Fruit fly (Drosophila melanogaster) whole organism, embryonic: ENCODE data around the gene CHOp24.

Experiments used
- Bgb ChIP-seq: fragments of 200-800 bp; sonication (Bioruptor generic); IDR thresholded peaks from 2 replicates; pipeline ENCODE4 v1.3.6; 2022; ENCODE audit warnings: missing biosample characterization, missing genetic modification characterization; ENCODE audit not compliant: partially characterized antibody
- CG11456 ChIP-seq: fragments of 200-800 bp; sonication (Bioruptor generic); IDR thresholded peaks from 3 replicates; pipeline ENCODE4 v1.3.6; 2022; ENCODE audit warnings: missing biosample characterization, missing genetic modification characterization
- CG11695 ChIP-seq: fragments of 200-800 bp; sonication (Bioruptor generic); IDR thresholded peaks from 3 replicates; pipeline ENCODE4 v1.3.6; 2022; ENCODE audit warnings: missing biosample characterization, missing genetic modification characterization
- CG14860 ChIP-seq: fragments of 200-800 bp; sonication (Bioruptor generic); IDR thresholded peaks from 3 replicates; pipeline ENCODE4 v1.3.6; 2022; ENCODE audit warnings: missing biosample characterization, missing genetic modification characterization; ENCODE audit not compliant: partially characterized antibody
- CG1602 ChIP-seq: fragments of 200-800 bp; sonication (Bioruptor generic); optimal IDR thresholded peaks from 3 replicates; lab custom pipeline; 2016; ENCODE audit warnings: missing biosample characterization, missing genetic modification characterization
- CG16779 ChIP-seq: fragments of 200-800 bp; sonication (Bioruptor generic); IDR thresholded peaks from 2 replicates; pipeline ENCODE4 v1.3.6; 2022; ENCODE audit warnings: missing biosample characterization, missing genetic modification characterization
- CG16813 ChIP-seq: fragments of 200-800 bp; sonication (Bioruptor generic); IDR thresholded peaks from 3 replicates; pipeline ENCODE4 v1.3.6; 2022; ENCODE audit warnings: missing biosample characterization, missing genetic modification characterization; ENCODE audit not compliant: partially characterized antibody
- CG17912 ChIP-seq: fragments of 200-800 bp; sonication (Bioruptor generic); optimal IDR thresholded peaks from 2 replicates; lab custom pipeline; 2018; ENCODE audit warnings: missing biosample characterization, mild to moderate bottlenecking, missing genetic modification characterization
- CG33213 ChIP-seq: fragments of 200-800 bp; sonication (Bioruptor generic); optimal IDR thresholded peaks from 3 replicates; lab custom pipeline; 2016; ENCODE audit warnings: missing biosample characterization, missing genetic modification characterization
- CG43689 ChIP-seq: fragments of 200-800 bp; sonication (Bioruptor generic); IDR thresholded peaks from 2 replicates; pipeline ENCODE4 v1.3.6; 2022; ENCODE audit warnings: missing biosample characterization, missing genetic modification characterization
- CG8359 ChIP-seq: fragments of 200-800 bp; sonication (Bioruptor generic); optimal IDR thresholded peaks from 2 replicates; lab custom pipeline; 2017; ENCODE audit warnings: missing biosample characterization, mild to moderate bottlenecking, missing genetic modification characterization, borderline replicate concordance
- CG8478 ChIP-seq: fragments of >200 bp; optimal IDR thresholded peaks from 2 replicates; lab custom pipeline; 2018
- CG8944 ChIP-seq: fragments of 200-800 bp; sonication (Bioruptor generic); optimal IDR thresholded peaks from 3 replicates; lab custom pipeline; 2016; ENCODE audit warnings: missing biosample characterization, missing genetic modification characterization
- CG9817 ChIP-seq: fragments of 200-800 bp; sonication (Bioruptor generic); optimal IDR thresholded peaks from 2 replicates; lab custom pipeline; 2018; ENCODE audit warnings: missing biosample characterization, mild to moderate bottlenecking, missing genetic modification characterization, moderate library complexity
- CoRest ChIP-seq: fragments of 200-800 bp; sonication (Bioruptor generic); optimal IDR thresholded peaks from 3 replicates; lab custom pipeline; 2018; ENCODE audit warnings: missing biosample characterization, mild to moderate bottlenecking, missing genetic modification characterization, moderate library complexity
- D ChIP-seq, 2 experiments: fragments of 200-800 bp in 1 of 2; fragments of >200 bp in 1 of 2; sonication (Bioruptor generic) in 1 of 2; optimal IDR thresholded peaks; 2 replicates in 1 of 2; 3 replicates in 1 of 2; lab custom pipeline; 2017; ENCODE audit warnings: mild to moderate bottlenecking in 1 of 2, missing biosample characterization in 1 of 2, missing genetic modification characterization in 1 of 2, missing genetic modification reagents in 1 of 2
- Drgx ChIP-seq: fragments of 200-800 bp; sonication (Bioruptor generic); IDR thresholded peaks from 2 replicates; pipeline ENCODE4 v1.3.6; 2022; ENCODE audit warnings: missing biosample characterization, missing genetic modification characterization
- Fer1 ChIP-seq: fragments of 200-800 bp; sonication (Bioruptor generic); optimal IDR thresholded peaks from 2 replicates; lab custom pipeline; 2017; ENCODE audit warnings: missing biosample characterization, mild to moderate bottlenecking, missing genetic modification characterization
- Fer2 ChIP-seq: fragments of 200-800 bp; sonication (Bioruptor generic); optimal IDR thresholded peaks from 2 replicates; lab custom pipeline; 2018; ENCODE audit warnings: missing biosample characterization, mild to moderate bottlenecking, missing genetic modification characterization, moderate library complexity
- GATAe ChIP-seq: fragments of 200-800 bp; sonication (Bioruptor generic); conservative IDR thresholded peaks from 2 replicates; pipeline ENCODE4 v1.3.6; 2022; ENCODE audit warnings: missing biosample characterization, missing genetic modification characterization
- Hr78 ChIP-seq, 2 experiments: fragments of 200-800 bp in 1 of 2; fragments of >200 bp in 1 of 2; sonication (Bioruptor generic) in 1 of 2; optimal IDR thresholded peaks; 2 replicates each; lab custom pipeline; 2017 to 2019; ENCODE audit warnings: missing biosample characterization in 2 of 2, missing genetic modification characterization in 2 of 2, mild to moderate bottlenecking in 1 of 2, moderate library complexity in 1 of 2
- Lhr ChIP-seq: fragments of 200-800 bp; sonication (Bioruptor generic); optimal IDR thresholded peaks from 3 replicates; lab custom pipeline; 2017; ENCODE audit warnings: mild to moderate bottlenecking, missing biosample characterization, missing genetic modification reagents, missing genetic modification characterization
- Lpt ChIP-seq: fragments of >200 bp; optimal IDR thresholded peaks from 2 replicates; lab custom pipeline; 2018; ENCODE audit warnings: missing biosample characterization, missing genetic modification characterization
- NK7.1 ChIP-seq: fragments of 200-800 bp; sonication (Bioruptor generic); optimal IDR thresholded peaks from 3 replicates; lab custom pipeline; 2016; ENCODE audit warnings: missing biosample characterization, missing genetic modification characterization
- Poxn ChIP-seq: fragments of 200-800 bp; sonication (Bioruptor generic); IDR thresholded peaks from 2 replicates; pipeline ENCODE4 v1.3.6; 2022; ENCODE audit warnings: missing biosample characterization, missing genetic modification characterization
- Ravus ChIP-seq: fragments of 200-800 bp; sonication (Bioruptor generic); IDR thresholded peaks from 2 replicates; pipeline ENCODE4 v1.3.6; 2022; ENCODE audit warnings: missing biosample characterization, missing genetic modification characterization
- Spps ChIP-seq: fragments of 200-800 bp; sonication (Bioruptor generic); optimal IDR thresholded peaks from 2 replicates; lab custom pipeline; 2018; ENCODE audit warnings: missing biosample characterization, mild to moderate bottlenecking, missing genetic modification characterization
- Tbp ChIP-seq: fragments of >200 bp; optimal IDR thresholded peaks from 2 replicates; lab custom pipeline; 2018; ENCODE audit warnings: missing biosample characterization, missing genetic modification characterization
- ara ChIP-seq: fragments of 200-800 bp; sonication (Bioruptor generic); IDR thresholded peaks from 2 replicates; pipeline ENCODE4 v1.3.6; 2022; ENCODE audit warnings: missing biosample characterization, missing genetic modification characterization
- ash1 ChIP-seq: fragments of 200-800 bp; sonication (Bioruptor generic); optimal IDR thresholded peaks from 2 replicates; lab custom pipeline; 2018; ENCODE audit warnings: missing biosample characterization, mild to moderate bottlenecking, missing genetic modification characterization
- az2 ChIP-seq: fragments of 200-800 bp; sonication (Bioruptor generic); optimal IDR thresholded peaks from 3 replicates; lab custom pipeline; 2016; ENCODE audit warnings: missing biosample characterization, missing genetic modification characterization
- btn ChIP-seq: fragments of 200-800 bp; sonication (Bioruptor generic); optimal IDR thresholded peaks from 2 replicates; lab custom pipeline; 2016; ENCODE audit warnings: missing biosample characterization, missing genetic modification characterization
- cad ChIP-seq: fragments of >200 bp; optimal IDR thresholded peaks from 2 replicates; lab custom pipeline; 2017; ENCODE audit warnings: missing biosample characterization, missing genetic modification characterization
- cato ChIP-seq: fragments of 200-800 bp; sonication (Bioruptor generic); optimal IDR thresholded peaks from 2 replicates; lab custom pipeline; 2016; ENCODE audit warnings: missing biosample characterization, missing genetic modification characterization, borderline replicate concordance
- cg ChIP-seq: fragments of 200-800 bp; sonication (Bioruptor generic); optimal IDR thresholded peaks from 3 replicates; lab custom pipeline; 2019; ENCODE audit warnings: missing biosample characterization, mild to moderate bottlenecking, missing genetic modification characterization, moderate library complexity
- dmrt11E ChIP-seq: fragments of 200-800 bp; sonication (Bioruptor generic); optimal IDR thresholded peaks from 3 replicates; lab custom pipeline; 2018; ENCODE audit warnings: missing biosample characterization, mild to moderate bottlenecking, missing genetic modification characterization, moderate library complexity
- fd96Cb ChIP-seq: fragments of 200-800 bp; sonication (Bioruptor generic); optimal IDR thresholded peaks from 2 replicates; lab custom pipeline; 2018; ENCODE audit warnings: missing biosample characterization, mild to moderate bottlenecking, missing genetic modification characterization, moderate library complexity
- ftz-f1 ChIP-seq: fragments of 200-800 bp; sonication (Bioruptor generic); optimal IDR thresholded peaks from 2 replicates; lab custom pipeline; 2016; ENCODE audit warnings: missing biosample characterization, missing genetic modification characterization
- gro ChIP-seq: fragments of 200-800 bp; sonication (Bioruptor generic); optimal IDR thresholded peaks from 2 replicates; lab custom pipeline; 2016; ENCODE audit warnings: missing biosample characterization, missing genetic modification characterization
- ham ChIP-seq: fragments of 200-800 bp; sonication (Bioruptor generic); IDR thresholded peaks from 2 replicates; pipeline ENCODE4 v1.3.6; 2022; ENCODE audit warnings: missing biosample characterization, missing genetic modification characterization
- insv ChIP-seq, 2 experiments: fragments of 200-800 bp; sonication (Bioruptor generic); optimal IDR thresholded peaks; 3 replicates each; lab custom pipeline; 2016 to 2018; ENCODE audit warnings: missing biosample characterization in 2 of 2, missing genetic modification characterization in 2 of 2
- luna ChIP-seq: fragments of 200-800 bp; sonication (Bioruptor generic); optimal IDR thresholded peaks from 2 replicates; lab custom pipeline; 2016; ENCODE audit warnings: missing biosample characterization, missing genetic modification characterization
- maf-S ChIP-seq: fragments of 200-800 bp; sonication (Bioruptor generic); optimal IDR thresholded peaks from 2 replicates; lab custom pipeline; 2016; ENCODE audit warnings: missing biosample characterization, missing genetic modification characterization
- nom ChIP-seq: fragments of 200-800 bp; sonication (Bioruptor generic); optimal IDR thresholded peaks from 2 replicates; lab custom pipeline; 2017; ENCODE audit warnings: missing biosample characterization, missing genetic modification characterization, mild to moderate bottlenecking, moderate library complexity, missing genetic modification reagents
- onecut ChIP-seq: fragments of 200-800 bp; sonication (Bioruptor generic); IDR thresholded peaks from 2 replicates; pipeline ENCODE4 v1.3.6; 2022; ENCODE audit warnings: missing biosample characterization, missing genetic modification characterization
- pros ChIP-seq: fragments of 200-800 bp; sonication (Bioruptor generic); optimal IDR thresholded peaks from 3 replicates; lab custom pipeline; 2019; ENCODE audit warnings: missing biosample characterization, mild to moderate bottlenecking, missing genetic modification characterization, moderate library complexity
- ro ChIP-seq: fragments of 200-800 bp; sonication (Bioruptor generic); IDR thresholded peaks from 2 replicates; pipeline ENCODE4 v1.3.6; 2022; ENCODE audit warnings: missing biosample characterization, missing genetic modification characterization
- sr ChIP-seq: fragments of 200-800 bp; sonication (Bioruptor generic); IDR thresholded peaks from 3 replicates; pipeline ENCODE4 v1.3.6; 2022; ENCODE audit warnings: missing biosample characterization, missing genetic modification characterization
- sug ChIP-seq: fragments of 200-800 bp; optimal IDR thresholded peaks from 2 replicates; lab custom pipeline; 2019; ENCODE audit warnings: missing biosample characterization, mild to moderate bottlenecking, missing genetic modification characterization, moderate library complexity
- trem ChIP-seq: fragments of 200-800 bp; optimal IDR thresholded peaks from 3 replicates; lab custom pipeline; 2019; ENCODE audit warnings: missing biosample characterization, mild to moderate bottlenecking, missing genetic modification characterization, moderate library complexity
- zen2 ChIP-seq: fragments of 200-800 bp; sonication (Bioruptor generic); IDR thresholded peaks from 3 replicates; pipeline ENCODE4 v1.3.6; 2022; ENCODE audit warnings: missing biosample characterization, missing genetic modification characterization; ENCODE audit not compliant: partially characterized antibody

The CHOp24 gene

DNA sequence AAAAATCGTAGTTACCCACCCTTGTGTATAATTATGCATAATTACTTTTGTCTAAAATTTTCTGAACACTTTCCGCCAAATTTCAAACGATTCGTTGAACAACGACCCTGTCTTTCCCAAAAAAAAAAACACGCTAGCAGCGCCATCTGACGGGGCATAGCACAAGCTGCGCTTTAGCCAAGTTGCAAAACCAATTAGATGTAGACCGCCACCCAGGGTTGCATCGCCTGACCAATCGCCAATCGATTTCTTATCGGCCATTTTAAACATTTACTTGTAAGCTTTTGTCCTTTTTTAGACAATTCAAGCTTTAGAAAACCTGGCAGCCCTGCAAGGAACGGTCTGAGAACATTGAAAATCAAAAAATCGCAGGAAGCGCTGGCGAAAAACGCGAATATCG, 10.8 kb upstream of the CHOp24 start, which contains the start of gene CG3556 (continued):
- TF ChIP-seq CG1602 (GFP tag; lab: Kevin White, UChicago) (peak; percentile 27), Hr78 (GFP tag; optimal IDR thresholded peaks at IDR 0.05; lab: Kevin White, UChicago) (no peak), NK7.1 (GFP tag; lab: Kevin White, UChicago) (no peak), Tbp (no peak), cad (GFP tag; lab: Kevin White, UChicago) (no peak), CG8478 (lab: Kevin White, UChicago) (no peak), gro (GFP tag; lab: Kevin White, UChicago) (peak; percentile 11), GATAe (no peak), CG33213 (GFP tag; lab: Kevin White, UChicago) (peak; percentile 93), CG9817 (tag; lab: Kevin White, UChicago) (peak; percentile 19), Fer2 (tag; lab: Kevin White, UChicago) (no peak), sr (GFP tag; lab: Robert Waterston, UW) (peak; percentile 30; the same call in 1 of the 3 replicates), Poxn (GFP tag; lab: Robert Waterston, UW) (no peak), D (optimal IDR thresholded peaks at IDR 0.05; lab: Kevin White, UChicago) (no peak), D (GFP tag; optimal IDR thresholded peaks at IDR 0.05; lab: Kevin White, UChicago) (no peak), ash1 (GFP tag; lab: Kevin White, UChicago) (no peak), CG11695 (GFP tag; lab: Robert Waterston, UW) (no peak), dmrt11E (tag; lab: Kevin White, UChicago) (peak; percentile 23), Spps (no peak), ham (GFP tag; lab: Robert Waterston, UW) (no peak), CG43689 (GFP tag; lab: Robert Waterston, UW) (no peak), Drgx (GFP tag; lab: Robert Waterston, UW) (no peak), CG8944 (GFP tag; lab: Kevin White, UChicago) (peak; percentile 13), fd96Cb (no peak), CG16813 (GFP tag; lab: Robert Waterston, UW) (peak; percentile 56; the same call in 2 of the 3 replicates), insv (GFP tag; optimal IDR thresholded peaks at IDR 0.05; lab: Kevin White, UChicago) (no peak), CG8359 (GFP tag; lab: Kevin White, UChicago) (no peak), btn (peak; percentile 34), luna (GFP tag; lab: Kevin White, UChicago) (no peak), trem (tag; lab: Kevin White, UChicago) (peak; percentile 1), Ravus (GFP tag; lab: Robert Waterston, UW) (no peak), ara (GFP tag; lab: Robert Waterston, UW) (peak; percentile 47; the same call in 1 of the 2 replicates), CG11456 (GFP tag; lab: Robert Waterston, UW) (peak; percentile 85; the same call in 2 of the 3 replicates), Bgb (GFP tag; lab: Robert Waterston, UW) (peak; percentile 78), CG16779 (GFP tag; lab: Robert Waterston, UW) (peak; percentile 44; the same call in 1 of the 2 replicates), sug (tag; lab: Kevin White, UChicago) (no peak), az2 (GFP tag; lab: Kevin White, UChicago) (peak; percentile 15), CG14860 (peak; percentile 54; the same call in 2 of the 3 replicates), zen2 (GFP tag; lab: Robert Waterston, UW) (peak; percentile 62; the same call in 2 of the 3 replicates), onecut (GFP tag; lab: Robert Waterston, UW) (peak; percentile 69), pros (GFP tag; lab: Kevin White, UChicago) (no peak), cg (GFP tag; lab: Kevin White, UChicago) (no peak), CG17912 (GFP tag; lab: Kevin White, UChicago) (no peak), CoRest (peak; percentile 53), Lhr (GFP tag; lab: Kevin White, UChicago) (peak; percentile 96), Fer1 (GFP tag; lab: Kevin White, UChicago) (no peak), ro (no peak), Lpt (no peak), cato (GFP tag; lab: Kevin White, UChicago) (peak; percentile 18), ftz-f1 (GFP tag; lab: Kevin White, UChicago) (no peak), nom (no peak), maf-S (no peak)
